In genomic region chrIII:3532035-3532434, ce11 we compare ENCODE assay signal across 1 worm cellular context.
A peak's percentile ranks its signal among the peaks of the same experiment; 100 is the strongest.
TF ChIP-seq lines count a peak whose summit lies in the region.

No protein-coding gene starts in this region.

TF ChIP-seq in whole organism, L4 larva, 104 proteins besides CTCF, POLR2A, EP300 and RAD21 (continued from another document):
- TF ChIP-seq hlh-11 (tag; optimal IDR thresholded peaks at IDR 0.05; lab: Kevin White, UChicago) (peak; percentile 51), set-16 (GFP tag; IDR thresholded peaks at IDR 0.05; lab: Robert Waterston, UW) (no peak), dmd-6 (GFP tag; IDR thresholded peaks at IDR 0.05; lab: Robert Waterston, UW) (peak; percentile 38; the same call in 1 of the 2 replicates), D1046.2 (GFP tag; IDR thresholded peaks at IDR 0.05; lab: Robert Waterston, UW) (no peak), aha-1 (tag; lab: Kevin White, UChicago) (peak; percentile 65), tra-1 (GFP tag; IDR thresholded peaks at IDR 0.05; lab: Robert Waterston, UW) (no peak), hif-1 (tag; optimal IDR thresholded peaks at IDR 0.05; lab: Kevin White, UChicago) (no peak), Y48G9A.11 (GFP tag; IDR thresholded peaks at IDR 0.05; lab: Robert Waterston, UW) (no peak), snpc-1.2 (GFP tag; IDR thresholded peaks at IDR 0.05; lab: Robert Waterston, UW) (no peak), madf-5 (GFP tag; IDR thresholded peaks at IDR 0.05; lab: Robert Waterston, UW) (no peak), ceh-44 (GFP tag; IDR thresholded peaks at IDR 0.05; lab: Robert Waterston, UW) (no peak), ces-1 (GFP tag; optimal IDR thresholded peaks at IDR 0.05; lab: Kevin White, UChicago) (no peak), nhr-76 (tag; optimal IDR thresholded peaks at IDR 0.05; lab: Kevin White, UChicago) (no peak), daf-16 (GFP tag; optimal IDR thresholded peaks at IDR 0.05; lab: Kevin White, UChicago) (no peak), daf-16 (tag; optimal IDR thresholded peaks at IDR 0.05; lab: Kevin White, UChicago) (peak; percentile 17), unc-130 (GFP tag; optimal IDR thresholded peaks at IDR 0.05; lab: Kevin White, UChicago) (no peak), nhr-6 (tag; optimal IDR thresholded peaks at IDR 0.05; lab: Kevin White, UChicago) (no peak), F10B5.3 (tag; optimal IDR thresholded peaks at IDR 0.05; lab: Kevin White, UChicago) (no peak)
